Worm (Caenorhabditis elegans): Measurements from ENCODE around the gene sdz-16.

The sdz-16 gene

ce11 chrV:17322397-17322909 is 5.3 kb downstream of the sdz-16 start, which contains the start of gene F31E9.3 (continued):
- TF ChIP-seq attf-4 (tag; optimal IDR thresholded peaks at IDR 0.05) (no peak), dmd-9 (GFP tag; IDR thresholded peaks at IDR 0.05) (no peak)

- TF ChIP-seq vab-7 (GFP tag; IDR thresholded peaks at IDR 0.05) (peak; percentile 36; the same call in 1 of the 2 replicates), nhr-48 (tag; optimal IDR thresholded peaks at IDR 0.05) (no peak), unc-130 (GFP tag; optimal IDR thresholded peaks at IDR 0.05) (no peak), mes-2 (tag; optimal IDR thresholded peaks at IDR 0.05; ENCODE audit: poor library complexity, severe bottlenecking) (peak; percentile 22), saeg-2 (GFP tag; IDR thresholded peaks at IDR 0.05) (no peak), lim-7 (GFP tag; IDR thresholded peaks at IDR 0.05) (peak; percentile 60; the same call in 1 of the 2 replicates), egl-43 (GFP tag; IDR thresholded peaks at IDR 0.05) (peak; percentile 53; the same call in 1 of the 2 replicates), duxl-1 (tag; optimal IDR thresholded peaks at IDR 0.05; ENCODE audit: poor library complexity) (peak; percentile 45), F44E2.7 (GFP tag; IDR thresholded peaks at IDR 0.05) (peak; percentile 27; the same call in 1 of the 2 replicates), lin-1 (GFP tag; IDR thresholded peaks at IDR 0.05) (0 out of 2 replicates have a peak, but pooled peaks have one; percentile 12), ceh-20 (GFP tag; IDR thresholded peaks at IDR 0.05) (no peak), hif-1 (tag; optimal IDR thresholded peaks at IDR 0.05) (no peak), F37D6.2 (tag; optimal IDR thresholded peaks at IDR 0.05) (no peak), snpc-1.2 (GFP tag; IDR thresholded peaks at IDR 0.05) (0 out of 2 replicates have a peak, but pooled peaks have one; percentile 41), mdt-29 (GFP tag; IDR thresholded peaks at IDR 0.05) (no peak), ctbp-1 (GFP tag; IDR thresholded peaks at IDR 0.05) (no peak), mxl-2 (GFP tag; conservative IDR thresholded peaks at IDR 0.05) (no peak)
Measured at ce11 chrV:17317786-17318185, 10.0 kb downstream of the sdz-16 start, which contains the start of gene srz-58. TSS of gene srz-58 (plus strand) at chrV:17318147.

ce11 chrV:17317297-17317696 is 10.5 kb downstream of the sdz-16 start:
- peak in 1 of 2 experiments; percentile 91 for TF ChIP-seq unc-62 (GFP tag; optimal IDR thresholded peaks at IDR 0.05 in 1 of 2)
- no peak for TF ChIP-seq unc-62 (tag; optimal IDR thresholded peaks at IDR 0.05)
- TF ChIP-seq aly-2 (tag; optimal IDR thresholded peaks at IDR 0.05), result no peak

- TF ChIP-seq spr-1 (tag; optimal IDR thresholded peaks at IDR 0.05), result no peak
- peak; percentile 90 for TF ChIP-seq duxl-1 (tag; optimal IDR thresholded peaks at IDR 0.05; ENCODE audit: poor library complexity)
Measured at ce11 chrV:17315063-17315462, 12.7 kb downstream of the sdz-16 start, which contains the start of gene F31E9.6. TSS of gene F31E9.6 (minus strand) at chrV:17315153.

ce11 chrV:17312386-17312785 is 15.4 kb downstream of the sdz-16 start, which contains the start of gene Y61B8B.3:
TSS of gene Y61B8B.3 (minus strand) at chrV:17312486.
- TF ChIP-seq F44E2.7 (GFP tag; IDR thresholded peaks at IDR 0.05) (no peak), nhr-11 (tag; optimal IDR thresholded peaks at IDR 0.05) (no peak), ctbp-1 (GFP tag; IDR thresholded peaks at IDR 0.05) (no peak), gei-8 (GFP tag; optimal IDR thresholded peaks at IDR 0.05) (no peak), ces-1 (GFP tag; optimal IDR thresholded peaks at IDR 0.05) (no peak)

- TF ChIP-seq dpl-1 (GFP tag; optimal IDR thresholded peaks at IDR 0.05) (peak; percentile 8), unc-130 (GFP tag; optimal IDR thresholded peaks at IDR 0.05) (no peak)
Measured at ce11 chrV:17307926-17308325, 19.8 kb downstream of the sdz-16 start.

ce11 chrV:17303392-17303791 is 24.4 kb downstream of the sdz-16 start:
- TF ChIP-seq zfp-2 (tag; optimal IDR thresholded peaks at IDR 0.05), result no peak
- peak in 1 of 2 experiments; percentile 90 for TF ChIP-seq unc-62 (GFP tag; optimal IDR thresholded peaks at IDR 0.05 in 1 of 2)
- no peak for TF ChIP-seq unc-62 (tag; optimal IDR thresholded peaks at IDR 0.05)

Measured in whole organism, L4 larva.